Fruit fly (Drosophila melanogaster) S2 (cell line): ENCODE results near the gene wat.

Experiments used
- CG8478 ChIP-seq: fragments of >200 bp; optimal IDR thresholded peaks from 2 replicates; lab custom pipeline; 2018
- CTCF ChIP-seq, 2 experiments: fragments of >200 bp; optimal IDR thresholded peaks; 2 replicates each; lab custom pipeline; 2018

dm6 chr3R:29059385-29059784, 39.2 kb upstream of the wat start:
- no peak for TF ChIP-seq CG8478 (lab: Kevin White, UChicago)
- no peak for TF ChIP-seq CTCF (optimal IDR thresholded peaks at IDR 0.05; lab: Kevin White, UChicago)
